Worm (Caenorhabditis elegans) whole organism, L4/young adult: ENCODE data around the gene Y105C5A.1274.

Source experiments
- W03F9.2 ChIP-seq: fragments of 150-350 bp; optimal IDR thresholded peaks from 2 replicates; lab custom pipeline; 2014; ENCODE audit warnings: missing biosample characterization, missing genetic modification characterization
- dao-5 ChIP-seq: sonication (generic microtip); optimal IDR thresholded peaks from 2 replicates; lab custom pipeline; 2016; ENCODE audit warnings: missing genotype, missing genetic modification characterization, moderate library complexity, missing compliant biosample characterization
- him-1 ChIP-seq: sonication (generic microtip); optimal IDR thresholded peaks from 2 replicates; lab custom pipeline; 2016; ENCODE audit warnings: missing genotype, missing genetic modification reagents, missing genetic modification characterization, missing compliant biosample characterization

- TF ChIP-seq dao-5 (tag; lab: Kevin White, UChicago) (no peak), W03F9.2 (tag; lab: Kevin White, UChicago) (no peak), him-1 (no peak)
These were observed 4.7 kb downstream of the Y105C5A.1274 start for ce11 chrIV:15639223-15639622.
